Fruit fly (Drosophila melanogaster): ENCODE data around the gene Sfp93F.
A peak's percentile ranks its signal among the peaks of the same experiment; 100 is the strongest.

The Sfp93F gene

DNA sequence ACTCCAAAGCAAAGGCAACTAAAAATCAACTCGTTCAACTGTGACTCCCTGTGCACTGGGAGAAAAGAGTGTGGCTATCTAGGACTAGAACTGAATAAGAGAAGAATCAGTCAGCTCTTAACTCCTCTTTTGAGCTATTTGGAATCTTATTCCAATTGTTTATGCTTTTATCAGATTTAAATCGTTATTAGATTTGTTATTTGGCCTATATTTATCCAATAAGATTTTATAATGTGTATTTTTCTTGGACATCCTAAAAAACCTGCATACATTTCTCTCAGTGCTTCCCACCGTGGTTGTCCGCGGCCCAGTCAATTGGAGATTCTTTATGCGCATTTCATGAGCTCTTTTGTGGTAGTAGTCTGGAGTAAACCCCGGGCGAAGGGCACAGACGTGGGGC, 45.4 kb upstream of the Sfp93F start (continued):
- TF ChIP-seq Smox (GFP tag; optimal IDR thresholded peaks at IDR 0.05): peak; percentile 91
- peak; percentile 88 for TF ChIP-seq CG7368 (GFP tag; optimal IDR thresholded peaks at IDR 0.05)
- peak; percentile 90 for TF ChIP-seq CG11762 (GFP tag; optimal IDR thresholded peaks at IDR 0.05; ENCODE audit: insufficient read depth)
- TF ChIP-seq salr (GFP tag; optimal IDR thresholded peaks at IDR 0.05): peak; percentile 74 to 85
- peak; percentile 94 for TF ChIP-seq CG10669 (GFP tag; optimal IDR thresholded peaks at IDR 0.05)
- TF ChIP-seq cyc (GFP tag; optimal IDR thresholded peaks at IDR 0.05): peak; percentile 92
- TF ChIP-seq CG15336 (GFP tag; IDR thresholded peaks at IDR 0.05): peak; percentile 88
- TF ChIP-seq net (GFP tag; optimal IDR thresholded peaks at IDR 0.05): peak; percentile 91
- peak; percentile 95 for TF ChIP-seq CG3032 (tag; optimal IDR thresholded peaks at IDR 0.05)
- TF ChIP-seq CG3919 (GFP tag; optimal IDR thresholded peaks at IDR 0.05): peak; percentile 94
- TF ChIP-seq CG8632 (GFP tag; optimal IDR thresholded peaks at IDR 0.05): peak; percentile 89
- TF ChIP-seq Gug (GFP tag; IDR thresholded peaks at IDR 0.05): peak; percentile 77
- TF ChIP-seq Sox102F (GFP tag; optimal IDR thresholded peaks at IDR 0.05): peak; percentile 93
- peak; percentile 77 for TF ChIP-seq Lpt (GFP tag; optimal IDR thresholded peaks at IDR 0.05)
- TF ChIP-seq spab (GFP tag; optimal IDR thresholded peaks at IDR 0.05): peak; percentile 93
- TF ChIP-seq CG1621 (tag; optimal IDR thresholded peaks at IDR 0.05): peak; percentile 90
- TF ChIP-seq dsx (GFP tag; optimal IDR thresholded peaks at IDR 0.05; ENCODE audit: poor library complexity, severe bottlenecking): peak; percentile 92
- TF ChIP-seq vri (GFP tag; optimal IDR thresholded peaks at IDR 0.05): peak; percentile 87
- TF ChIP-seq CG4318 (GFP tag; optimal IDR thresholded peaks at IDR 0.05): peak; percentile 66

DNA sequence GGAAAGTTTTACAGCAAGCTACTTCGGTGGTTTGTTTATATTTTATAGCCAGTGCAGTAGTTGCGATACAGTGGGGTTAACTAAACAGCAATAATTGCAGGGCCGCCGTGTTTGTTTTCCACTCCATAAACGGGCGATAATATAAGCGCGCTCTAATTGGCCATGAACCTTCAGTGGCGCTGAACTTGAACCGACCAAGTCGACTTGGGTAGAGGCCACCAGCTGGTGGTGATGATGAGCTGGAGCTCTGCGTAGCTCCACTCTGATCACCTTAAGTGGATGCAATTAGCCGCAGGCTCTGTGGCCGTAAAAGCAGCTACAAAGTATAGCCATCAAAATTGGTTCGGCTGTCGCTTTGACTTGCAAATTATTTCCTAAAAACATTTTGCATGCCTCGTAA, 44.0 kb upstream of the Sfp93F start:
- TF ChIP-seq dsx (GFP tag; optimal IDR thresholded peaks at IDR 0.05; ENCODE audit: poor library complexity, severe bottlenecking) (peak; percentile 79), CG3919 (GFP tag; optimal IDR thresholded peaks at IDR 0.05) (no peak)

DNA sequence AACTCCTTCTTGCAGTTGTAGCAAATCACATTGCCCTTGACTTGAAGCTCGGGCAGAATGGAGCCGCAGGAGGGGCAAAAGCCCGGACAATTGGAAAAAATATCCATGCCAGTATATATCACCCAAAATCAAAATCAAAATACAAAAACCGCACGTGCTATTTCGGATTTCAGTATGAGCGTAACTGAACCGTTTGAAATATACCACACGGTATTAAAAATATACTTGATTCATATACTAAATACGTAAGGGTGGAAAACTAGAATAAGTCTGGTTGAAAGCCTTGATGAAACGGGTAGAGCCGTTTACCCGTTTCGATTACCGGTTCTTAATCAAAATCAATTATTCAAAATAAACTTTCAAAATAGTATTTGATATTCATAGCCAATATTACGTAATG, 41.6 kb upstream of the Sfp93F start, which contains the start of gene Polr1H:
Polr1H (minus strand) TSS at position 188 of the 400 bp plus-strand sequence.
- TF ChIP-seq Ets21C (GFP tag; optimal IDR thresholded peaks at IDR 0.05): no peak
- no peak for TF ChIP-seq fd59A (GFP tag; optimal IDR thresholded peaks at IDR 0.05)
- no peak for TF ChIP-seq net (GFP tag; optimal IDR thresholded peaks at IDR 0.05)
- no peak for TF ChIP-seq CG15336 (GFP tag; IDR thresholded peaks at IDR 0.05)
- no peak for TF ChIP-seq CG34406 (GFP tag; optimal IDR thresholded peaks at IDR 0.05)
- no peak for TF ChIP-seq fd85E (GFP tag; optimal IDR thresholded peaks at IDR 0.05)
- no peak for TF ChIP-seq CG10631 (GFP tag; optimal IDR thresholded peaks at IDR 0.05)
- no peak for TF ChIP-seq Hr39 (GFP tag; optimal IDR thresholded peaks at IDR 0.05)
- no peak for TF ChIP-seq CG11762 (GFP tag; optimal IDR thresholded peaks at IDR 0.05; ENCODE audit: insufficient read depth)
- TF ChIP-seq Eip93F (GFP tag; optimal IDR thresholded peaks at IDR 0.05): no peak
- no peak for TF ChIP-seq Ets96B (tag; optimal IDR thresholded peaks at IDR 0.05)
- TF ChIP-seq svp (GFP tag): no peak
- TF ChIP-seq CG11902 (GFP tag; optimal IDR thresholded peaks at IDR 0.05): no peak
- TF ChIP-seq CG6808 (GFP tag; optimal IDR thresholded peaks at IDR 0.05): no peak
- no peak for TF ChIP-seq CG8319 (GFP tag; optimal IDR thresholded peaks at IDR 0.05)
- no peak for TF ChIP-seq acj6 (GFP tag; optimal IDR thresholded peaks at IDR 0.05)
- no peak for TF ChIP-seq Hr4 (GFP tag; optimal IDR thresholded peaks at IDR 0.05)
- no peak for TF ChIP-seq CG6854 (GFP tag; optimal IDR thresholded peaks at IDR 0.05)
- no peak for TF ChIP-seq CG8119 (GFP tag; IDR thresholded peaks at IDR 0.05)

DNA sequence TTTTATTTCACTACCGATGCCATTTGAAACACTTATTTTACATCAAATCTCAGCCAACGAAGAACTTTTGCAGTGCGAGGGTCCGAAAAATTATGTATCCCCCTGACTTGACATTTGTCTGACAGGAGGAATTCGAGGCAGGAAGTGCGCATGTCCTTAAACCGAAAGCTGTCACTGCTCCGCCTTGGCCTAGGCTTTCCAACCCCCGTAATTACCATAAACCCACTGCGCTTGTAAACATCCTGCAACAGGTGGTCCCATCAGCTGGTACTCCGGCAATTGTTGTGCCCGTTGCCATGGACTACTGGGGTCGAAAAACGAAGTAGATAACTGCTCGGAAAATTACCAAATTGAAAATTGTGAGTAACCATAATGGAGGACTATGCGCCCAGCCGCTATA, 39.7 kb upstream of the Sfp93F start, which contains the start of the genes GABA-B-R2 and CG6800:
GABA-B-R2 (minus strand) TSS at position 75 of the 400 bp plus-strand sequence.
CG6800 (plus strand) TSS at position 373 of the 400 bp plus-strand sequence.
- TF ChIP-seq CG34406 (GFP tag; optimal IDR thresholded peaks at IDR 0.05): no peak
- TF ChIP-seq achi (GFP tag; optimal IDR thresholded peaks at IDR 0.05): peak; percentile 65
